Worm (Caenorhabditis elegans) whole organism, late embryonic: ENCODE results near the gene sru-13.

Experiments used
- F13H6.1 ChIP-seq: sonication (generic microtip); optimal IDR thresholded peaks from 2 replicates; lab custom pipeline; 2016; ENCODE audit warnings: missing genetic modification characterization, missing compliant biosample characterization
- K09A11.1 ChIP-seq: sonication (generic microtip); optimal IDR thresholded peaks from 2 replicates; lab custom pipeline; 2017; ENCODE audit warnings: antibody characterized with exemption, mild to moderate bottlenecking, missing genetic modification characterization, missing compliant biosample characterization; ENCODE audit not compliant: insufficient read depth
- T23F11.4 ChIP-seq: fragments of 200-800 bp; sonication (Bioruptor generic); optimal IDR thresholded peaks from 2 replicates; lab custom pipeline; 2018; ENCODE audit warnings: mild to moderate bottlenecking, missing genetic modification characterization, missing compliant biosample characterization
- Y22D7AL.16 ChIP-seq: sonication (generic microtip); optimal IDR thresholded peaks from 2 replicates; lab custom pipeline; 2016; ENCODE audit warnings: missing genetic modification characterization, missing compliant biosample characterization
- ahr-1 ChIP-seq: sonication (generic microtip); optimal IDR thresholded peaks from 2 replicates; lab custom pipeline; 2016; ENCODE audit warnings: missing genetic modification characterization, missing compliant biosample characterization
- ama-1 ChIP-seq: fragments of 150-350 bp; optimal IDR thresholded peaks from 2 replicates; lab custom pipeline; 2014
- ceh-14 ChIP-seq: sonication (generic microtip); optimal IDR thresholded peaks from 2 replicates; lab custom pipeline; 2016; ENCODE audit warnings: missing genotype, missing genetic modification characterization, missing compliant biosample characterization
- ceh-19 ChIP-seq: fragments of 200-800 bp; sonication (Bioruptor generic); optimal IDR thresholded peaks from 2 replicates; lab custom pipeline; 2018; ENCODE audit warnings: mild to moderate bottlenecking, missing genetic modification characterization, missing compliant biosample characterization
- ceh-22 ChIP-seq: sonication (generic microtip); optimal IDR thresholded peaks from 2 replicates; lab custom pipeline; 2017; ENCODE audit warnings: missing biosample characterization, missing genetic modification characterization
- ceh-30 ChIP-seq: fragments of 150-350 bp; optimal IDR thresholded peaks from 2 replicates; lab custom pipeline; 2014; ENCODE audit warnings: missing biosample characterization, missing genetic modification characterization
- ceh-31 ChIP-seq: sonication (generic microtip); optimal IDR thresholded peaks from 2 replicates; lab custom pipeline; 2016; ENCODE audit warnings: missing genetic modification characterization, missing compliant biosample characterization
- ceh-48 ChIP-seq: sonication (generic microtip); optimal IDR thresholded peaks from 2 replicates; lab custom pipeline; 2016; ENCODE audit warnings: missing genetic modification characterization, inconsistent platforms, missing compliant biosample characterization
- ceh-6 ChIP-seq: fragments of 200-800 bp; sonication (Bioruptor generic); optimal IDR thresholded peaks from 2 replicates; lab custom pipeline; 2018; ENCODE audit warnings: mild to moderate bottlenecking, missing genetic modification characterization, missing compliant biosample characterization
- dmd-4 ChIP-seq: sonication (generic microtip); optimal IDR thresholded peaks from 2 replicates; lab custom pipeline; 2016; ENCODE audit warnings: borderline replicate concordance, missing genetic modification characterization, missing compliant biosample characterization
- elt-2 ChIP-seq: sonication (generic microtip); optimal IDR thresholded peaks from 2 replicates; lab custom pipeline; 2016; ENCODE audit warnings: missing genetic modification reagents, missing genetic modification characterization, missing compliant biosample characterization
- elt-4 ChIP-seq: sonication (generic microtip); optimal IDR thresholded peaks from 2 replicates; lab custom pipeline; 2016; ENCODE audit warnings: missing genetic modification characterization, missing compliant biosample characterization
- eyg-1 ChIP-seq: sonication (generic microtip); optimal IDR thresholded peaks from 2 replicates; lab custom pipeline; 2016; ENCODE audit warnings: missing genotype, missing genetic modification characterization, missing compliant biosample characterization
- gmeb-2 ChIP-seq: sonication (generic microtip); optimal IDR thresholded peaks from 2 replicates; lab custom pipeline; 2016; ENCODE audit warnings: missing genetic modification characterization, inconsistent platforms, missing compliant biosample characterization
- hlh-30 ChIP-seq: sonication (generic microtip); optimal IDR thresholded peaks from 2 replicates; lab custom pipeline; 2017; ENCODE audit warnings: antibody characterized with exemption, missing genetic modification characterization, missing compliant biosample characterization; ENCODE audit not compliant: insufficient read depth
- hlh-6 ChIP-seq: sonication (generic microtip); optimal IDR thresholded peaks from 2 replicates; lab custom pipeline; 2016; ENCODE audit warnings: missing genotype, missing genetic modification characterization, missing compliant biosample characterization
- lin-11 ChIP-seq: fragments of 200-800 bp; sonication (Bioruptor generic); optimal IDR thresholded peaks from 2 replicates; lab custom pipeline; 2018; ENCODE audit warnings: mild to moderate bottlenecking, missing genetic modification characterization, missing compliant biosample characterization
- nhr-11 ChIP-seq: fragments of 150-350 bp; optimal IDR thresholded peaks from 2 replicates; lab custom pipeline; 2014; ENCODE audit warnings: missing biosample characterization, missing genetic modification characterization
- nhr-232 ChIP-seq: sonication (generic microtip); optimal IDR thresholded peaks from 2 replicates; lab custom pipeline; 2016; ENCODE audit warnings: missing genetic modification characterization, missing compliant biosample characterization
- odd-2 ChIP-seq: sonication (generic microtip); optimal IDR thresholded peaks from 2 replicates; lab custom pipeline; 2017; ENCODE audit warnings: antibody characterized with exemption, mild to moderate bottlenecking, missing genetic modification characterization, missing compliant biosample characterization
- pag-3 ChIP-seq: sonication (generic microtip); optimal IDR thresholded peaks from 2 replicates; lab custom pipeline; 2016; ENCODE audit warnings: missing compliant biosample characterization, missing genetic modification characterization, borderline replicate concordance
- pat-9 ChIP-seq: fragments of 200-800 bp; sonication (Bioruptor generic); optimal IDR thresholded peaks from 2 replicates; lab custom pipeline; 2018; ENCODE audit warnings: mild to moderate bottlenecking, missing genetic modification characterization, moderate library complexity, missing compliant biosample characterization
- pqm-1 ChIP-seq: sonication (generic microtip); optimal IDR thresholded peaks from 2 replicates; lab custom pipeline; 2016; ENCODE audit warnings: missing genetic modification characterization, missing compliant biosample characterization
- rnt-1 ChIP-seq: sonication (generic microtip); optimal IDR thresholded peaks from 2 replicates; lab custom pipeline; 2016; ENCODE audit warnings: missing genetic modification characterization, missing compliant biosample characterization
- sdc-2 ChIP-seq: sonication (generic microtip); optimal IDR thresholded peaks from 2 replicates; lab custom pipeline; 2016; ENCODE audit warnings: missing genotype, missing genetic modification characterization, missing compliant biosample characterization
- sox-2 ChIP-seq: fragments of 200-800 bp; sonication (Bioruptor generic); IDR thresholded peaks from 2 replicates; pipeline ENCODE4 v1.3.6; 2022; ENCODE audit warnings: missing genetic modification reagents, missing genetic modification characterization, missing compliant biosample characterization
- sox-4 ChIP-seq: sonication (generic microtip); optimal IDR thresholded peaks from 2 replicates; lab custom pipeline; 2017; ENCODE audit warnings: mild to moderate bottlenecking, missing genetic modification characterization, inconsistent platforms, missing compliant biosample characterization
- syd-9 ChIP-seq: sonication (generic microtip); optimal IDR thresholded peaks from 2 replicates; lab custom pipeline; 2016; ENCODE audit warnings: mild to moderate bottlenecking, missing genetic modification characterization, moderate library complexity, missing compliant biosample characterization
- tbx-2 ChIP-seq: sonication (generic microtip); optimal IDR thresholded peaks from 2 replicates; lab custom pipeline; 2016; ENCODE audit warnings: missing genetic modification characterization, missing compliant biosample characterization
- ttx-3 ChIP-seq: sonication (generic microtip); optimal IDR thresholded peaks from 2 replicates; lab custom pipeline; 2016; ENCODE audit warnings: missing genetic modification reagents, missing genetic modification characterization, missing compliant biosample characterization
- unc-3 ChIP-seq, 2 experiments: fragments of 200-800 bp in 1 of 2; sonication (Bioruptor generic) in 1 of 2; sonication (generic microtip) in 1 of 2; conservative IDR thresholded peaks in 1 of 2; optimal IDR thresholded peaks in 1 of 2; 2 replicates each; pipeline versions ENCODE4 v1.3.6 to Lab custom; 2016 to 2022; ENCODE audit warnings: missing compliant biosample characterization in 2 of 2, missing genetic modification characterization in 2 of 2, missing genetic modification reagents in 1 of 2
- unc-42 ChIP-seq: sonication (generic microtip); optimal IDR thresholded peaks from 2 replicates; lab custom pipeline; 2016; ENCODE audit warnings: missing genotype, missing genetic modification characterization, missing compliant biosample characterization
- unc-55 ChIP-seq: sonication (generic microtip); optimal IDR thresholded peaks from 2 replicates; lab custom pipeline; 2017; ENCODE audit warnings: missing biosample characterization, missing genetic modification reagents, missing genetic modification characterization
- unc-86 ChIP-seq: sonication (generic microtip); optimal IDR thresholded peaks from 2 replicates; lab custom pipeline; 2016; ENCODE audit warnings: missing genetic modification characterization, missing compliant biosample characterization
- zip-5 ChIP-seq: sonication (generic microtip); optimal IDR thresholded peaks from 2 replicates; lab custom pipeline; 2016; ENCODE audit warnings: missing genetic modification characterization, missing compliant biosample characterization
- ztf-16 ChIP-seq: sonication (generic microtip); optimal IDR thresholded peaks from 2 replicates; lab custom pipeline; 2017; ENCODE audit warnings: missing genetic modification characterization, missing compliant biosample characterization

sru-13 gene

DNA sequence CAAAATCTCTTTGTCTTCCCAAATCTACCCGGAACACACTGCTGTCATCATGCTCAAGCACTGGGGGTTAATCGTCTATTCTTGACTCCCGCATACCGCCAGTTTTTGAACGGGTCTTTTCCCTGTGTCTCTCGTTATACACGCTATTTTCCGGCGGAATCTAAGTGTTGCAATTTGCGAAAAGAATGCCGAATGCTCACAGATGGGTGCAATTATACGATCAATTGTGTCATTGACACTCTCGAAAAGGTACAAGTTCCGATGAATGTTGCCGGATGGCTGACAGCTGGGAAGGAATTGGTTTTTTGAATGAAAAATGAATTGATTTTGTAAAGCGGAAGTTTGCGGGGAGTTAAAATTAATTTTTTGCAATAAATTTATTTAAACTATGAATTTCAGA, 29.5 kb upstream of the sru-13 start:
- peak; percentile 36 for TF ChIP-seq ceh-31 (tag; lab: Kevin White, UChicago)
- TF ChIP-seq zip-5 (tag; lab: Kevin White, UChicago), result no peak
- TF ChIP-seq ama-1 (lab: Kevin White, UChicago), result no peak

ce11 chrIV:12549014-12549413, 26.6 kb upstream of the sru-13 start:
- no peak for TF ChIP-seq ceh-22 (tag; lab: Kevin White, UChicago)
- peak; percentile 7 for TF ChIP-seq tbx-2 (tag; lab: Kevin White, UChicago)
- no peak for TF ChIP-seq eyg-1 (tag; lab: Kevin White, UChicago)

- TF ChIP-seq ceh-30 (tag; lab: Kevin White, UChicago), result no peak
- TF ChIP-seq pag-3 (tag; lab: Kevin White, UChicago), result no peak
- TF ChIP-seq ceh-6 (GFP tag; lab: Kevin White, UChicago), result no peak
- TF ChIP-seq nhr-232 (tag; lab: Kevin White, UChicago), result no peak
- no peak for TF ChIP-seq unc-86 (tag; lab: Kevin White, UChicago)
- TF ChIP-seq hlh-30 (tag; lab: Kevin White, UChicago), result no peak
- TF ChIP-seq zip-5 (tag; lab: Kevin White, UChicago), result no peak
- TF ChIP-seq elt-2, result no peak
- no peak for TF ChIP-seq ceh-48
- TF ChIP-seq unc-42 (tag; lab: Kevin White, UChicago), result no peak
- TF ChIP-seq sdc-2, result no peak
These were observed 25.4 kb upstream of the sru-13 start, which contains the start of gene ipmk-1 for ce11 chrIV:12547824-12548223. Gene ipmk-1, plus strand, starts transcription at chrIV:12548124.

ce11 chrIV:12545902-12546301, 23.5 kb upstream of the sru-13 start:
- TF ChIP-seq K09A11.1 (tag; lab: Kevin White, UChicago), result no peak
- TF ChIP-seq ceh-6 (GFP tag; lab: Kevin White, UChicago), result no peak
- TF ChIP-seq elt-4 (tag; lab: Kevin White, UChicago), result no peak
- no peak for TF ChIP-seq unc-3 (GFP tag; conservative IDR thresholded peaks at IDR 0.05; lab: Robert Waterston, UW)
- TF ChIP-seq unc-3 (tag; optimal IDR thresholded peaks at IDR 0.05; lab: Kevin White, UChicago), result no peak
- TF ChIP-seq pat-9 (tag; lab: Kevin White, UChicago), result no peak

DNA sequence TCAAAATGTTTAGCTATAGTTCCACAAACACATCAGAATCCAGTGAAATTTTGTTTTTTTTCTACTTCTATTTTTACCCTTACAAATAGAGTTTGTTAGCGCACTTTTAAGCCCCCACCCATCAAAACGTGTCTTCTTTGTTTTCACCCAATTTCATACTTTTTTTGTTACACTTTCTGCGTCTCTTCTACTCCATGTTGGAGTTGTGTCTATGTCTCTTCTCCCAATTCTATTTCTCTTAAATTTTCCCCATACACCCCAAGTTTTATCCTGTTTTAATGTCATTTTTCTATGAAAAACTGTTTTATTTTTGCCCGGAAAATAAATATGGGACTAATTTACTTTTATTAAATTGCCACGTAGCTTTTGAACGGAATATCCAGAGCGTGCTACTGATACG, 23.0 kb upstream of the sru-13 start:
- no peak for TF ChIP-seq dmd-4 (tag; lab: Kevin White, UChicago)
- TF ChIP-seq nhr-11, result no peak
- no peak for TF ChIP-seq ahr-1
- TF ChIP-seq gmeb-2, result no peak
- TF ChIP-seq ceh-6 (GFP tag; lab: Kevin White, UChicago), result no peak

DNA sequence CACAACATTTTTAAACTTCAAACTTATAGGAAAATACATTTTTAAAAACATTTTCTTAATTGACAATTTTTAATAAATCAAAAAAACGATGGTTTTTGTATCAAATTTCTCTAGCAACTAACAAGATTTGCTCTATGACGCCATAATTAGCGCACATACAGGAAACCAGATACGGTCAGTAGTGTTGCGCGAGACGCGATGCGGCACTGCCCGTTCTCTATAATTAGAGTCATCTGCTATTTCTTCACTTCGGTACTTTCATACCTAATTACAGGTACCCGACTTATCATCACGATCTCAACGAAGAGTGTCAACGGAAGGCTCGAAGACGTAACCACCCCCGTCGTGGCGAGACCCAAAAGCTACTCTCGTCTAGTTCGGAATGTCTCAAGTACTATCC, 22.2 kb upstream of the sru-13 start:
- TF ChIP-seq sox-2 (GFP tag; lab: Robert Waterston, UW), result no peak
- no peak for TF ChIP-seq F13H6.1 (tag; lab: Kevin White, UChicago)
- TF ChIP-seq ceh-22 (tag; lab: Kevin White, UChicago), result no peak
- no peak for TF ChIP-seq lin-11 (tag; lab: Kevin White, UChicago)
- TF ChIP-seq pqm-1 (tag; lab: Kevin White, UChicago), result no peak
- no peak for TF ChIP-seq ceh-14 (tag; lab: Kevin White, UChicago)
- TF ChIP-seq T23F11.4 (GFP tag; lab: Kevin White, UChicago), result no peak
- TF ChIP-seq ttx-3, result no peak
- no peak for TF ChIP-seq odd-2
- no peak for TF ChIP-seq unc-55
- no peak for TF ChIP-seq hlh-6 (tag; lab: Kevin White, UChicago)
- no peak for TF ChIP-seq rnt-1 (tag; lab: Kevin White, UChicago)
- no peak for TF ChIP-seq ceh-30 (tag; lab: Kevin White, UChicago)
- no peak for TF ChIP-seq sox-4
- TF ChIP-seq ztf-16 (tag; lab: Kevin White, UChicago), result no peak
- no peak for TF ChIP-seq Y22D7AL.16 (tag; lab: Kevin White, UChicago)
- no peak for TF ChIP-seq ahr-1
- TF ChIP-seq syd-9 (tag; lab: Kevin White, UChicago), result no peak
- TF ChIP-seq ceh-19 (GFP tag; lab: Kevin White, UChicago), result no peak
